Fruit fly (Drosophila melanogaster): ENCODE data around the gene CG4998.

The CG4998 gene

DNA sequence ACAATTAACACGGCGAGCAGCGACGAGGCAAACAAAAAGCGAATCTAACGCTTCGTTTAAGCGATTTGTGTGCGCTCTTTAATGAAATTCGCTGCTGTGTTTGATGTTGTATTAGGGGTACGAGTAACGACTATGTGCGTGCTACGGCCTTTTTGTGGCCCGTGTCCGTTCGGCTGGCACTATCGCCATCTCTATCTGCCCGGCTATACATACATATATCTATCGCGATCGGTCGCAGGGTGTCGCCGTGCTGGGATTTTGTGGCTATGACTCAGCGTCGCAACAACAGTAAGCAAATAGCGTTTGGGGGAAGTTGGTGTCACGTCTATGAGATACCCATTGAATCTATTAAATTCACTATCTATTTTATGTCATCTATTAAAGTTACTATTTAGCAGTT, 54.9 kb downstream of the CG4998 start (continued):
- TF ChIP-seq dan (GFP tag; IDR thresholded peaks at IDR 0.05) (no peak), chm (GFP tag; IDR thresholded peaks at IDR 0.05) (no peak), CG18476 (GFP tag; optimal IDR thresholded peaks at IDR 0.05) (no peak), zen (tag; optimal IDR thresholded peaks at IDR 0.05) (peak; percentile 11), CG5180 (GFP tag; optimal IDR thresholded peaks at IDR 0.05) (peak; percentile 54), CG1832 (GFP tag; optimal IDR thresholded peaks at IDR 0.05) (peak; percentile 24), maf-S (GFP tag; optimal IDR thresholded peaks at IDR 0.05) (no peak), CG10366 (GFP tag; IDR thresholded peaks at IDR 0.05) (no peak)

DNA sequence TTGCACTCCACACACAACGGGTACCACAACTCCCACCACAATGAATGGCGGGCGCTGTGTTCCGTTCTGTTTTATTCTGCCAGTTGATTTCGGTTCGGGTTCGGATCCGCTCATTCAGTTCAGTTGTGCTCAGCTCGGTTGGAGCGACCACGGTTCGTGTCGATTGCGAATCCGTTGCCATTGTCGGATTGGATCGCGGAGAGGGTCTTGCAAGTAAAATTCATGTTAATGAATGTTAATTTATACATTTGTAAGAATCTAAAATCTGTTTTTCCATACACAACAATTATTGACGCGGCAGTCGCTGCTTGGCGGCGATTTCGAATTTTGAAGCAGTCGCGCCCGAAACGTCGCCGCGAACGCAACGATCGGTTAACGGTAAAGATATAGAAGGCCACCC, 55.7 kb downstream of the CG4998 start, which contains the start of gene Gagr:
Gagr (plus strand) TSS at position 81 of the 400 bp plus-strand sequence.
- TF ChIP-seq Rfx (GFP tag; IDR thresholded peaks at IDR 0.05) (0 out of 2 replicates have a peak, but pooled peaks have one; percentile 22), CG5180 (GFP tag; optimal IDR thresholded peaks at IDR 0.05) (peak; percentile 40), Rx (GFP tag; IDR thresholded peaks at IDR 0.05) (0 out of 2 replicates have a peak, but pooled peaks have one; percentile 10), zen (tag; optimal IDR thresholded peaks at IDR 0.05) (no peak), CG2678 (tag; optimal IDR thresholded peaks at IDR 0.05) (no peak), nom (GFP tag; optimal IDR thresholded peaks at IDR 0.05) (no peak), sim (GFP tag; IDR thresholded peaks at IDR 0.05) (no peak), chinmo (GFP tag; IDR thresholded peaks at IDR 0.05; ENCODE audit: partially characterized antibody) (0 out of 4 replicates have a peak, but pooled peaks have one; percentile 60), Deaf1 (tag; optimal IDR thresholded peaks at IDR 0.05) (peak; percentile 77), slbo (GFP tag; IDR thresholded peaks at IDR 0.05) (0 out of 2 replicates have a peak, but pooled peaks have one; percentile 25), vvl (GFP tag; IDR thresholded peaks at IDR 0.05) (peak; percentile 65; the same call in 1 of the 2 replicates), zf30C (GFP tag; optimal IDR thresholded peaks at IDR 0.05) (no peak)
